Worm (Caenorhabditis elegans): ENCODE results near the gene acr-3.

- TF ChIP-seq him-1 (tag; optimal IDR thresholded peaks at IDR 0.05) (no peak), W03F9.2 (tag; optimal IDR thresholded peaks at IDR 0.05) (no peak)
These were observed 20.3 kb upstream of the acr-3 start for ce11 chrX:6688953-6689562.

All from whole organism, L4/young adult.